Fruit fly (Drosophila melanogaster) whole organism, embryonic: Measurements from ENCODE around the gene c-cup.

Experiments
- CG8478 ChIP-seq: fragments of >200 bp; optimal IDR thresholded peaks from 2 replicates; lab custom pipeline; 2018
- Gsc ChIP-seq: fragments of 200-800 bp; sonication (Bioruptor generic); IDR thresholded peaks from 2 replicates; pipeline ENCODE4 v1.3.6; 2022; ENCODE audit warnings: missing biosample characterization, missing genetic modification characterization
- Xbp1 ChIP-seq: fragments of 200-800 bp; sonication (Bioruptor generic); optimal IDR thresholded peaks from 3 replicates; lab custom pipeline; 2016; ENCODE audit warnings: missing biosample characterization, mild to moderate bottlenecking, missing genetic modification characterization
- psq ChIP-seq: fragments of 200-800 bp; sonication (Bioruptor generic); optimal IDR thresholded peaks from 2 replicates; lab custom pipeline; 2017; ENCODE audit warnings: missing biosample characterization, missing genetic modification characterization
- zen2 ChIP-seq: fragments of 200-800 bp; sonication (Bioruptor generic); IDR thresholded peaks from 3 replicates; pipeline ENCODE4 v1.3.6; 2022; ENCODE audit warnings: missing biosample characterization, missing genetic modification characterization; ENCODE audit not compliant: partially characterized antibody

dm6 chr2L:1787929-1788328 is 44.4 kb downstream of the c-cup start:
- no peak for TF ChIP-seq psq (GFP tag; lab: Kevin White, UChicago)
- no peak for TF ChIP-seq CG8478 (lab: Kevin White, UChicago)
- no peak for TF ChIP-seq zen2 (GFP tag; lab: Robert Waterston, UW)
- no peak for TF ChIP-seq Xbp1 (GFP tag; lab: Kevin White, UChicago)
- no peak for TF ChIP-seq Gsc (GFP tag; lab: Robert Waterston, UW)
